Worm (Caenorhabditis elegans) whole organism, late embryonic: ENCODE results near the gene unc-46.

ENCODE experiments used
- K09A11.1 ChIP-seq: sonication (generic microtip); optimal IDR thresholded peaks from 2 replicates; lab custom pipeline; 2017; ENCODE audit warnings: antibody characterized with exemption, mild to moderate bottlenecking, missing genetic modification characterization, missing compliant biosample characterization; ENCODE audit not compliant: insufficient read depth
- ahr-1 ChIP-seq: sonication (generic microtip); optimal IDR thresholded peaks from 2 replicates; lab custom pipeline; 2016; ENCODE audit warnings: missing genetic modification characterization, missing compliant biosample characterization
- ceh-18 ChIP-seq: sonication (generic microtip); optimal IDR thresholded peaks from 2 replicates; lab custom pipeline; 2016; ENCODE audit warnings: missing genetic modification characterization, missing compliant biosample characterization
- ceh-19 ChIP-seq: fragments of 200-800 bp; sonication (Bioruptor generic); optimal IDR thresholded peaks from 2 replicates; lab custom pipeline; 2018; ENCODE audit warnings: mild to moderate bottlenecking, missing genetic modification characterization, missing compliant biosample characterization
- ceh-22 ChIP-seq: sonication (generic microtip); optimal IDR thresholded peaks from 2 replicates; lab custom pipeline; 2017; ENCODE audit warnings: missing biosample characterization, missing genetic modification characterization
- ceh-30 ChIP-seq: fragments of 150-350 bp; optimal IDR thresholded peaks from 2 replicates; lab custom pipeline; 2014; ENCODE audit warnings: missing biosample characterization, missing genetic modification characterization
- ceh-31 ChIP-seq: sonication (generic microtip); optimal IDR thresholded peaks from 2 replicates; lab custom pipeline; 2016; ENCODE audit warnings: missing genetic modification characterization, missing compliant biosample characterization
- ceh-48 ChIP-seq: sonication (generic microtip); optimal IDR thresholded peaks from 2 replicates; lab custom pipeline; 2016; ENCODE audit warnings: missing genetic modification characterization, inconsistent platforms, missing compliant biosample characterization
- ceh-6 ChIP-seq: fragments of 200-800 bp; sonication (Bioruptor generic); optimal IDR thresholded peaks from 2 replicates; lab custom pipeline; 2018; ENCODE audit warnings: mild to moderate bottlenecking, missing genetic modification characterization, missing compliant biosample characterization
- che-1 ChIP-seq: sonication (generic microtip); optimal IDR thresholded peaks from 2 replicates; lab custom pipeline; 2016; ENCODE audit warnings: mild to moderate bottlenecking, missing genetic modification characterization, missing compliant biosample characterization
- dmd-4 ChIP-seq: sonication (generic microtip); optimal IDR thresholded peaks from 2 replicates; lab custom pipeline; 2016; ENCODE audit warnings: borderline replicate concordance, missing genetic modification characterization, missing compliant biosample characterization
- elt-2 ChIP-seq: sonication (generic microtip); optimal IDR thresholded peaks from 2 replicates; lab custom pipeline; 2016; ENCODE audit warnings: missing genetic modification reagents, missing genetic modification characterization, missing compliant biosample characterization
- fkh-10 ChIP-seq: fragments of 150-350 bp; optimal IDR thresholded peaks from 2 replicates; lab custom pipeline; 2014; ENCODE audit warnings: missing biosample characterization, missing genetic modification reagents, missing genetic modification characterization
- hlh-30 ChIP-seq: sonication (generic microtip); optimal IDR thresholded peaks from 2 replicates; lab custom pipeline; 2017; ENCODE audit warnings: antibody characterized with exemption, missing genetic modification characterization, missing compliant biosample characterization; ENCODE audit not compliant: insufficient read depth
- hlh-6 ChIP-seq: sonication (generic microtip); optimal IDR thresholded peaks from 2 replicates; lab custom pipeline; 2016; ENCODE audit warnings: missing genotype, missing genetic modification characterization, missing compliant biosample characterization
- hlh-8 ChIP-seq: sonication (generic microtip); optimal IDR thresholded peaks from 2 replicates; lab custom pipeline; 2016; ENCODE audit warnings: missing genotype, missing genetic modification characterization, missing compliant biosample characterization
- lin-11 ChIP-seq: fragments of 200-800 bp; sonication (Bioruptor generic); optimal IDR thresholded peaks from 2 replicates; lab custom pipeline; 2018; ENCODE audit warnings: mild to moderate bottlenecking, missing genetic modification characterization, missing compliant biosample characterization
- madf-2 ChIP-seq: sonication (generic microtip); optimal IDR thresholded peaks from 2 replicates; lab custom pipeline; 2017; ENCODE audit warnings: missing genetic modification characterization, missing compliant biosample characterization
- mec-3 ChIP-seq: sonication (generic microtip); optimal IDR thresholded peaks from 2 replicates; lab custom pipeline; 2016; ENCODE audit warnings: borderline replicate concordance, missing genetic modification characterization, missing compliant biosample characterization
- nfya-1 ChIP-seq: sonication (generic microtip); optimal IDR thresholded peaks from 2 replicates; lab custom pipeline; 2017; ENCODE audit warnings: missing genetic modification characterization, mild to moderate bottlenecking, missing compliant biosample characterization, antibody characterized with exemption, moderate library complexity
- nhr-232 ChIP-seq: sonication (generic microtip); optimal IDR thresholded peaks from 2 replicates; lab custom pipeline; 2016; ENCODE audit warnings: missing genetic modification characterization, missing compliant biosample characterization
- odd-2 ChIP-seq: sonication (generic microtip); optimal IDR thresholded peaks from 2 replicates; lab custom pipeline; 2017; ENCODE audit warnings: antibody characterized with exemption, mild to moderate bottlenecking, missing genetic modification characterization, missing compliant biosample characterization
- pag-3 ChIP-seq: sonication (generic microtip); optimal IDR thresholded peaks from 2 replicates; lab custom pipeline; 2016; ENCODE audit warnings: missing compliant biosample characterization, missing genetic modification characterization, borderline replicate concordance
- pat-9 ChIP-seq: fragments of 200-800 bp; sonication (Bioruptor generic); optimal IDR thresholded peaks from 2 replicates; lab custom pipeline; 2018; ENCODE audit warnings: mild to moderate bottlenecking, missing genetic modification characterization, moderate library complexity, missing compliant biosample characterization
- pha-2 ChIP-seq: sonication (generic microtip); optimal IDR thresholded peaks from 2 replicates; lab custom pipeline; 2017; ENCODE audit warnings: mild to moderate bottlenecking, missing genetic modification characterization, missing compliant biosample characterization
- pha-4 ChIP-seq: fragments of 150-350 bp; optimal IDR thresholded peaks from 2 replicates; lab custom pipeline; 2018; ENCODE audit warnings: missing biosample characterization, missing genetic modification reagents, missing genetic modification characterization
- pros-1 ChIP-seq: fragments of 150-350 bp; optimal IDR thresholded peaks from 2 replicates; lab custom pipeline; 2014; ENCODE audit warnings: missing biosample characterization, missing genetic modification reagents, missing genetic modification characterization
- ref-2 ChIP-seq: sonication (generic microtip); optimal IDR thresholded peaks from 2 replicates; lab custom pipeline; 2016; ENCODE audit warnings: missing genetic modification characterization, missing compliant biosample characterization
- rnt-1 ChIP-seq: sonication (generic microtip); optimal IDR thresholded peaks from 2 replicates; lab custom pipeline; 2016; ENCODE audit warnings: missing genetic modification characterization, missing compliant biosample characterization
- syd-9 ChIP-seq: sonication (generic microtip); optimal IDR thresholded peaks from 2 replicates; lab custom pipeline; 2016; ENCODE audit warnings: mild to moderate bottlenecking, missing genetic modification characterization, moderate library complexity, missing compliant biosample characterization
- tbx-7 ChIP-seq: sonication (generic microtip); optimal IDR thresholded peaks from 2 replicates; lab custom pipeline; 2016; ENCODE audit warnings: missing genotype, missing genetic modification characterization, missing compliant biosample characterization
- ttx-3 ChIP-seq: sonication (generic microtip); optimal IDR thresholded peaks from 2 replicates; lab custom pipeline; 2016; ENCODE audit warnings: missing genetic modification reagents, missing genetic modification characterization, missing compliant biosample characterization
- unc-3 ChIP-seq, 2 experiments: fragments of 200-800 bp in 1 of 2; sonication (Bioruptor generic) in 1 of 2; sonication (generic microtip) in 1 of 2; conservative IDR thresholded peaks in 1 of 2; optimal IDR thresholded peaks in 1 of 2; 2 replicates each; pipeline versions ENCODE4 v1.3.6 to Lab custom; 2016 to 2022; ENCODE audit warnings: missing compliant biosample characterization in 2 of 2, missing genetic modification characterization in 2 of 2, missing genetic modification reagents in 1 of 2
- unc-42 ChIP-seq: sonication (generic microtip); optimal IDR thresholded peaks from 2 replicates; lab custom pipeline; 2016; ENCODE audit warnings: missing genotype, missing genetic modification characterization, missing compliant biosample characterization
- unc-86 ChIP-seq: sonication (generic microtip); optimal IDR thresholded peaks from 2 replicates; lab custom pipeline; 2016; ENCODE audit warnings: missing genetic modification characterization, missing compliant biosample characterization
- zip-5 ChIP-seq: sonication (generic microtip); optimal IDR thresholded peaks from 2 replicates; lab custom pipeline; 2016; ENCODE audit warnings: missing genetic modification characterization, missing compliant biosample characterization
- ztf-16 ChIP-seq: sonication (generic microtip); optimal IDR thresholded peaks from 2 replicates; lab custom pipeline; 2017; ENCODE audit warnings: missing genetic modification characterization, missing compliant biosample characterization

Gene unc-46

ce11 chrV:5131380-5131779, 32.6 kb upstream of the unc-46 start:
- no peak for TF ChIP-seq hlh-30 (tag; lab: Kevin White, UChicago)
- no peak for TF ChIP-seq ttx-3 (tag; lab: Kevin White, UChicago)
- TF ChIP-seq ztf-16 (tag; lab: Kevin White, UChicago), result no peak
- no peak for TF ChIP-seq che-1 (tag; lab: Kevin White, UChicago)

- TF ChIP-seq ceh-30, result no peak
- no peak for TF ChIP-seq zip-5
- no peak for TF ChIP-seq pha-4 (tag; lab: Kevin White, UChicago)
- TF ChIP-seq ceh-18 (tag; lab: Kevin White, UChicago), result no peak
- no peak for TF ChIP-seq rnt-1 (tag; lab: Kevin White, UChicago)
- TF ChIP-seq unc-3 (GFP tag; conservative IDR thresholded peaks at IDR 0.05; lab: Robert Waterston, UW), result no peak
- TF ChIP-seq unc-3 (tag; optimal IDR thresholded peaks at IDR 0.05; lab: Kevin White, UChicago), result no peak
- TF ChIP-seq che-1 (tag; lab: Kevin White, UChicago), result no peak
- TF ChIP-seq syd-9 (tag; lab: Kevin White, UChicago), result no peak
- TF ChIP-seq ahr-1, result no peak
- no peak for TF ChIP-seq unc-42 (tag; lab: Kevin White, UChicago)
- no peak for TF ChIP-seq unc-86
- no peak for TF ChIP-seq hlh-30 (tag; lab: Kevin White, UChicago)
- no peak for TF ChIP-seq pag-3 (tag; lab: Kevin White, UChicago)
- TF ChIP-seq hlh-6 (tag; lab: Kevin White, UChicago), result no peak
- no peak for TF ChIP-seq nfya-1 (tag; lab: Kevin White, UChicago)
- TF ChIP-seq fkh-10, result no peak
- TF ChIP-seq ceh-6 (GFP tag; lab: Kevin White, UChicago), result no peak
- no peak for TF ChIP-seq pha-2
- TF ChIP-seq ref-2 (tag; lab: Kevin White, UChicago), result no peak
These were observed 31.2 kb upstream of the unc-46 start, which contains the start of gene F14F9.8 for ce11 chrV:5130018-5130417. TSS of gene F14F9.8 (plus strand) at chrV:5130318.

- TF ChIP-seq hlh-8 (tag; lab: Kevin White, UChicago) (no peak), ztf-16 (tag; lab: Kevin White, UChicago) (no peak), hlh-30 (tag; lab: Kevin White, UChicago) (no peak), che-1 (tag; lab: Kevin White, UChicago) (no peak), ref-2 (tag; lab: Kevin White, UChicago) (no peak), nfya-1 (tag; lab: Kevin White, UChicago) (no peak), ceh-48 (no peak), tbx-7 (no peak), lin-11 (no peak)
These were observed 28.0 kb upstream of the unc-46 start, which contains the start of gene F14F9.5 for ce11 chrV:5126793-5127192. TSS of gene F14F9.5 (plus strand) at chrV:5127093.

ce11 chrV:5119679-5120078, 20.9 kb upstream of the unc-46 start, which contains the start of gene sid-1:
TSS of gene sid-1 (plus strand) at chrV:5119970.
- TF ChIP-seq zip-5, result no peak
- no peak for TF ChIP-seq madf-2 (tag; lab: Kevin White, UChicago)
- no peak for TF ChIP-seq ceh-22 (tag; lab: Kevin White, UChicago)
- no peak for TF ChIP-seq odd-2
- no peak for TF ChIP-seq K09A11.1
- TF ChIP-seq mec-3 (tag; lab: Kevin White, UChicago), result no peak
- no peak for TF ChIP-seq dmd-4 (tag; lab: Kevin White, UChicago)
- TF ChIP-seq ztf-16 (tag; lab: Kevin White, UChicago), result no peak
- no peak for TF ChIP-seq fkh-10
- no peak for TF ChIP-seq unc-42 (tag; lab: Kevin White, UChicago)
- TF ChIP-seq elt-2, result no peak
- TF ChIP-seq ceh-19 (GFP tag; lab: Kevin White, UChicago), result no peak
- no peak for TF ChIP-seq pat-9 (tag; lab: Kevin White, UChicago)
- no peak for TF ChIP-seq ceh-31
- no peak for TF ChIP-seq pros-1 (tag; lab: Kevin White, UChicago)
- no peak for TF ChIP-seq unc-86
- TF ChIP-seq nhr-232 (tag; lab: Kevin White, UChicago), result no peak
- no peak for TF ChIP-seq ref-2 (tag; lab: Kevin White, UChicago)
- TF ChIP-seq, all 69 proteins: peak for 0
